Worm (Caenorhabditis elegans) whole organism, L4 larva: ENCODE measurements around the gene Y51H7C.9.

Source experiments
- ama-1 ChIP-seq: fragments of 150-350 bp; optimal IDR thresholded peaks from 2 replicates; lab custom pipeline; 2014; ENCODE audit warnings: inconsistent platforms, mixed read lengths
- skn-1 ChIP-seq: fragments of 150-350 bp; optimal IDR thresholded peaks from 2 replicates; lab custom pipeline; 2014; ENCODE audit warnings: missing biosample characterization, missing genetic modification characterization

- TF ChIP-seq ama-1 (lab: Kevin White, UChicago): no peak
- no peak for TF ChIP-seq skn-1 (tag; lab: Kevin White, UChicago)
Observed at ce11 chrII:1401474-1401873, 9.8 kb downstream of the Y51H7C.9 start, which contains the start of gene Y51H7C.8.
